Worm (Caenorhabditis elegans): ENCODE results near the gene Y105C5B.15.

DNA sequence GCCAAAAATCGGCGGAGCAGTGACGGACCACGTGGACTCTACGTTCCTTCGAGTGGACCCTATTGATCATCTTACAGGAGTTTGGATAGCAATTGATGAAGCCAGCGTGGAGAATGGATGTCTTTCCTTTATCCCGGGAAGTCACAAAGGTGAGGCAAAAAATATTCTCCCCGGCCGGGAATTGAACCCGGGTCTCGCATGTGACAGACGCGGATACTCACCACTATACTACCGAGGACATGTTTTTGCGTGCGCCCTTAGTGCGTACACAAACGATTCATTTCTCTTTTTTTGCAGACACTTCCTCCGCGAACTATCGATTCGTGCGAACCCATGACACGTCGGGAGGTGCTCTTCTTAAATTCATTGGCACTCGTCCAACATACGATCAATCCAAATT, 20.6 kb upstream of the Y105C5B.15 start:
- TF ChIP-seq C08G9.2 (tag; optimal IDR thresholded peaks at IDR 0.05) (no peak), ahr-1 (tag; optimal IDR thresholded peaks at IDR 0.05) (no peak), unc-55 (GFP tag; optimal IDR thresholded peaks at IDR 0.05) (no peak), ceh-2 (tag; optimal IDR thresholded peaks at IDR 0.05) (no peak), ceh-24 (tag; optimal IDR thresholded peaks at IDR 0.05) (no peak), K02D7.2 (tag; optimal IDR thresholded peaks at IDR 0.05) (no peak)

Data from whole organism, late embryonic.